Worm (Caenorhabditis elegans) whole organism, early embryonic: ENCODE measurements around the gene Y55F3C.17.

Experiments used
- F13C5.2 ChIP-seq: sonication (generic microtip); optimal IDR thresholded peaks from 2 replicates; lab custom pipeline; 2017; ENCODE audit warnings: mild to moderate bottlenecking, missing genetic modification characterization, inconsistent platforms, missing compliant biosample characterization
- aly-1 ChIP-seq: sonication (generic microtip); optimal IDR thresholded peaks from 2 replicates; lab custom pipeline; 2016; ENCODE audit warnings: missing genetic modification characterization, missing compliant biosample characterization
- ama-1 ChIP-seq: fragments of 150-350 bp; optimal IDR thresholded peaks from 2 replicates; lab custom pipeline; 2014
- pes-1 ChIP-seq: fragments of 200-800 bp; sonication (Bioruptor generic); IDR thresholded peaks from 2 replicates; pipeline ENCODE4 v1.3.6; 2022; ENCODE audit warnings: missing genetic modification reagents, missing genetic modification characterization, missing compliant biosample characterization
- sea-1 ChIP-seq: fragments of 200-800 bp; sonication (Bioruptor generic); conservative IDR thresholded peaks from 2 replicates; pipeline ENCODE4 v1.3.6; 2022; ENCODE audit warnings: missing genetic modification characterization, missing compliant biosample characterization
- tra-4 ChIP-seq: sonication (generic microtip); optimal IDR thresholded peaks from 2 replicates; lab custom pipeline; 2017; ENCODE audit warnings: missing genetic modification characterization, missing compliant biosample characterization

DNA sequence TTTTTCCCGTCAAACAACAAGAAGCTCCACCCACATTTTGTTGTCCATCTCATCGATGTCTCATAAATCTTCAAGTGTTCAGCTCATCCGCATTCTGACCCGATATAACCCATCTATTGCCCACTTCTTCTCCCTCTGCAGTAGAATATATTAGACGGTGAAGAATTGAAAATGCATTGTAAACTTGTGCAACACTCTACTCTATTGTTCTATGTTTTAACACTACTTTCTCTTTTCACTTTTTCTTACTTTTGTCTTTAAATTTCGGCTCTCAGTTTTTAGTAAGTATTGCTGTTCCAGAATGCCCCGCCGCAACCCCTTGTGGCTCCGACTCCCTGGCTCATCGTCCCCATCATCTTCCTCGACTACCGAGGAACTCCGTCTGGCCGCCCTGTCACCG is 48.8 kb downstream of the Y55F3C.17 start, which contains the start of gene K11H12.9:
- TF ChIP-seq sea-1 (GFP tag; lab: Robert Waterston, UW) (no peak), F13C5.2 (tag; lab: Kevin White, UChicago) (no peak), ama-1 (lab: Kevin White, UChicago) (no peak), pes-1 (GFP tag; lab: Robert Waterston, UW) (no peak), aly-1 (tag; lab: Kevin White, UChicago) (no peak), tra-4 (tag; lab: Kevin White, UChicago) (no peak)
